Worm (Caenorhabditis elegans) whole organism, midembryonic: Measurements from ENCODE around the gene ZK938.10.

Experiments used
- T22C8.4 ChIP-seq: fragments of 200-800 bp; sonication (Bioruptor generic); IDR thresholded peaks from 2 replicates; pipeline ENCODE4 v1.3.6; 2022; ENCODE audit warnings: missing genetic modification characterization, missing compliant biosample characterization
- cog-1 ChIP-seq: sonication (generic microtip); optimal IDR thresholded peaks from 2 replicates; lab custom pipeline; 2016; ENCODE audit warnings: missing genetic modification characterization, missing compliant biosample characterization
- flt-1 ChIP-seq: fragments of 200-800 bp; sonication (Bioruptor generic); IDR thresholded peaks from 2 replicates; pipeline ENCODE4 v1.3.6; 2022; ENCODE audit warnings: missing genetic modification characterization, missing compliant biosample characterization
- klf-2 ChIP-seq: fragments of 200-800 bp; sonication (Bioruptor generic); conservative IDR thresholded peaks from 2 replicates; pipeline ENCODE4 v1.3.6; 2022; ENCODE audit warnings: missing genetic modification reagents, missing genetic modification characterization, missing compliant biosample characterization
- ref-1 ChIP-seq: fragments of 200-800 bp; sonication (Bioruptor generic); conservative IDR thresholded peaks from 2 replicates; pipeline ENCODE4 v1.3.6; 2022; ENCODE audit warnings: missing genetic modification reagents, missing genetic modification characterization, missing compliant biosample characterization
- ztf-23 ChIP-seq: fragments of 200-800 bp; sonication (Bioruptor generic); IDR thresholded peaks from 2 replicates; pipeline ENCODE4 v1.3.6; 2022; ENCODE audit warnings: missing genetic modification reagents, missing genetic modification characterization, missing compliant biosample characterization
- ztf-29 ChIP-seq: fragments of 200-800 bp; sonication (Bioruptor generic); IDR thresholded peaks from 2 replicates; pipeline ENCODE4 v1.3.6; 2022; ENCODE audit warnings: missing genetic modification reagents, missing genetic modification characterization, missing compliant biosample characterization

DNA sequence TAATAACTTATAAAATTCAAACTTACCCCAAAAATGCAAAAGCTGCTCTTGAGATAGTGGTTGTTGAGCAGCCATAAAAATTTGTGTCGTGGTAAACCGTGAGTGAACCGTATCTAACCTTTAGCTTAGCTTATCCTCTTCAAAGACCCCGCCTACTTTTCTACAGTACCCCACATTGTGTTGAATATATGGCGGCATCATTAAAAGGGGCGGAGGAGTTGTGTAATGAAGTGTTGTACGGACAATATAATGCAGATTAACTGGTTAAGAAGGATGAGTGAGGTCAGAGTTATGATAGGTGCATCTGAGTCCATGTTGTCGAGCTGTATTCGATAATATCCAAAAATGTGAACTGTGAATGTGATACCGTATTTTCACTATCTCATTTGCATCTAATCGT lies 23.0 kb downstream of the ZK938.10 start, which contains the start of gene eyg-1:
- TF ChIP-seq cog-1 (tag; lab: Kevin White, UChicago) (no peak), ref-1 (GFP tag; lab: Robert Waterston, UW) (no peak), ztf-23 (GFP tag; lab: Robert Waterston, UW) (no peak), flt-1 (GFP tag; lab: Robert Waterston, UW) (no peak), ztf-29 (no peak), klf-2 (GFP tag; lab: Robert Waterston, UW) (no peak), T22C8.4 (GFP tag; lab: Robert Waterston, UW) (no peak)
